Worm (Caenorhabditis elegans): ENCODE data around the gene T24C4.5.

DNA sequence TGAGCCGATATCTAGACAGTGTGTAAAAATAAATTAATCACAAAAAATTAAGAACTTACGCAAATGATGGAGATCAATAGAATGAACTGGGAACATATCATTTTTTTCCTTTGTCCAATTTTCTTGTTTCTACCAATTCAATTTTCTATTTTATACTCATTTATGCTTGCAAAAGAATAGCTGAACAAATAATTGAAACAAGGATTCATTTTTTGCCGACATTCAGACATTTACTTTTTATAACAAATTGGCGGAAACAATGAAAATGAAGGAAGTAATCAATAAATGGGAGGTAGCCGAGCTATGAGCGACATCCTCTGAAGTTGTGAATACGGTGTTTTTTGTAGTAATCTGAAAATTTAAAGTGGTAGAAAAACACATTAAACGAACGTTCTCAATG, 37.4 kb upstream of the T24C4.5 start, which contains the start of gene idpp-13:
- TF ChIP-seq tra-4 (tag; optimal IDR thresholded peaks at IDR 0.05) = no peak
- TF ChIP-seq flt-1 (GFP tag; IDR thresholded peaks at IDR 0.05) = no peak
- no peak for TF ChIP-seq hmg-4 (GFP tag; optimal IDR thresholded peaks at IDR 0.05)
- no peak for TF ChIP-seq ama-1 (optimal IDR thresholded peaks at IDR 0.05)
- TF ChIP-seq pes-1 (GFP tag; IDR thresholded peaks at IDR 0.05) = no peak
- no peak for TF ChIP-seq ets-7 (tag; optimal IDR thresholded peaks at IDR 0.05)

All from whole organism, early embryonic.